Worm (Caenorhabditis elegans): ENCODE data around the gene ZK1127.4.

The ZK1127.4 gene

ce11 chrII:7095970-7096369 lies 42.2 kb downstream of the ZK1127.4 start:
- TF ChIP-seq fkh-2 (tag; optimal IDR thresholded peaks at IDR 0.05) (no peak), lsy-12 (tag; optimal IDR thresholded peaks at IDR 0.05) (no peak), ZK546.5 (tag; optimal IDR thresholded peaks at IDR 0.05) (no peak), ceh-28 (tag; optimal IDR thresholded peaks at IDR 0.05) (no peak), ama-1 (optimal IDR thresholded peaks at IDR 0.05) (no peak)

- TF ChIP-seq ztf-4 (tag; optimal IDR thresholded peaks at IDR 0.05): no peak
- no peak for TF ChIP-seq nhr-77 (tag; optimal IDR thresholded peaks at IDR 0.05)
- TF ChIP-seq egl-27 (tag; optimal IDR thresholded peaks at IDR 0.05): no peak
- no peak for TF ChIP-seq elt-2 (tag; optimal IDR thresholded peaks at IDR 0.05)
- TF ChIP-seq pqm-1 (tag; optimal IDR thresholded peaks at IDR 0.05): no peak
Observed at ce11 chrII:7098578-7098977, 44.8 kb downstream of the ZK1127.4 start, which contains the start of gene mct-5. Gene mct-5, minus strand, starts transcription at chrII:7098593.

ce11 chrII:7099231-7099630 lies 45.5 kb downstream of the ZK1127.4 start:
- no peak for TF ChIP-seq eor-1 (tag; optimal IDR thresholded peaks at IDR 0.05)
- peak; percentile 32 for TF ChIP-seq nhr-28 (tag; optimal IDR thresholded peaks at IDR 0.05)
- TF ChIP-seq ama-1 (optimal IDR thresholded peaks at IDR 0.05): peak; percentile 30

ce11 chrII:7100838-7101237 lies 47.1 kb downstream of the ZK1127.4 start, which contains the start of gene mmaa-1:
Gene mmaa-1, minus strand, starts transcription at chrII:7101165.
- no peak for TF ChIP-seq egl-27 (tag; optimal IDR thresholded peaks at IDR 0.05)
- TF ChIP-seq nhr-67 (tag; optimal IDR thresholded peaks at IDR 0.05): no peak
- TF ChIP-seq lsy-12 (tag; optimal IDR thresholded peaks at IDR 0.05): peak; percentile 37
- TF ChIP-seq ama-1 (optimal IDR thresholded peaks at IDR 0.05): peak; percentile 56
- no peak for TF ChIP-seq nhr-28 (tag; optimal IDR thresholded peaks at IDR 0.05)

ce11 chrII:7102288-7102687 lies 48.5 kb downstream of the ZK1127.4 start:
- peak; percentile 2 for TF ChIP-seq nhr-25 (tag; optimal IDR thresholded peaks at IDR 0.05)
- no peak for TF ChIP-seq ceh-16 (tag; optimal IDR thresholded peaks at IDR 0.05)
- TF ChIP-seq lin-15B (tag; optimal IDR thresholded peaks at IDR 0.05): peak; percentile 6

ce11 chrII:7103111-7103510 lies 49.4 kb downstream of the ZK1127.4 start:
- TF ChIP-seq ceh-16 (tag; optimal IDR thresholded peaks at IDR 0.05): no peak
- TF ChIP-seq skn-1 (tag; optimal IDR thresholded peaks at IDR 0.05): no peak
- no peak for TF ChIP-seq ceh-82 (tag; optimal IDR thresholded peaks at IDR 0.05)
- TF ChIP-seq eor-1 (tag; optimal IDR thresholded peaks at IDR 0.05): no peak
- TF ChIP-seq fkh-2 (tag; optimal IDR thresholded peaks at IDR 0.05): no peak
- no peak for TF ChIP-seq egl-5 (tag; optimal IDR thresholded peaks at IDR 0.05)
- no peak for TF ChIP-seq ztf-11 (tag; optimal IDR thresholded peaks at IDR 0.05)
- no peak for TF ChIP-seq ceh-28 (tag; optimal IDR thresholded peaks at IDR 0.05)
- no peak for TF ChIP-seq R02D3.7 (tag; optimal IDR thresholded peaks at IDR 0.05)
- no peak for TF ChIP-seq daf-12 (tag; optimal IDR thresholded peaks at IDR 0.05)
- TF ChIP-seq ama-1 (optimal IDR thresholded peaks at IDR 0.05): no peak
- TF ChIP-seq nhr-25 (tag; optimal IDR thresholded peaks at IDR 0.05): no peak

Measured in whole organism, L3 larva.